Fruit fly (Drosophila melanogaster) whole organism, embryonic: ENCODE measurements around the gene CG14340.

ENCODE experiments used
- Adf1 ChIP-seq: fragments of 200-800 bp; sonication (Bioruptor generic); IDR thresholded peaks from 2 replicates; pipeline ENCODE4 v1.3.6; 2022; ENCODE audit warnings: missing biosample characterization, missing genetic modification characterization
- Aef1 ChIP-seq: fragments of 200-800 bp; sonication (Bioruptor generic); IDR thresholded peaks from 3 replicates; pipeline ENCODE4 v1.3.6; 2022; ENCODE audit warnings: missing biosample characterization, missing genetic modification characterization
- Awh ChIP-seq: fragments of 200-800 bp; sonication (Bioruptor generic); IDR thresholded peaks from 2 replicates; pipeline ENCODE4, ENCODE4 v1.3.6; 2022; ENCODE audit warnings: missing biosample characterization, missing genetic modification characterization
- Blimp-1 ChIP-seq: fragments of 200-800 bp; sonication (Bioruptor generic); optimal IDR thresholded peaks from 3 replicates; lab custom pipeline; 2018; ENCODE audit warnings: missing biosample characterization, missing genetic modification characterization, mild to moderate bottlenecking, moderate library complexity, missing genetic modification reagents
- C15 ChIP-seq: fragments of 200-800 bp; sonication (Bioruptor generic); IDR thresholded peaks from 3 replicates; pipeline ENCODE4 v1.3.6; 2022; ENCODE audit warnings: missing biosample characterization, missing genetic modification characterization
- CG11247 ChIP-seq: fragments of 200-800 bp; sonication (Bioruptor generic); IDR thresholded peaks from 2 replicates; pipeline ENCODE4 v1.3.6; 2022; ENCODE audit warnings: missing biosample characterization, missing genetic modification characterization
- CG12219 ChIP-seq: fragments of 200-800 bp; sonication (Bioruptor generic); optimal IDR thresholded peaks from 3 replicates; lab custom pipeline; 2018; ENCODE audit warnings: missing biosample characterization, mild to moderate bottlenecking, missing genetic modification characterization
- CG12236 ChIP-seq: fragments of 200-800 bp; sonication (Bioruptor generic); optimal IDR thresholded peaks from 2 replicates; lab custom pipeline; 2016; ENCODE audit warnings: missing biosample characterization, missing genetic modification characterization
- CG13424 ChIP-seq: fragments of 200-800 bp; sonication (Bioruptor generic); optimal IDR thresholded peaks from 2 replicates; lab custom pipeline; 2019; ENCODE audit warnings: missing biosample characterization, mild to moderate bottlenecking, missing genetic modification characterization, moderate library complexity
- CG14710 ChIP-seq: fragments of 200-800 bp; sonication (Bioruptor generic); optimal IDR thresholded peaks from 3 replicates; lab custom pipeline; 2019; ENCODE audit warnings: missing biosample characterization, mild to moderate bottlenecking, missing genetic modification characterization, moderate library complexity
- CG15514 ChIP-seq: fragments of 200-800 bp; sonication (Bioruptor generic); optimal IDR thresholded peaks from 3 replicates; lab custom pipeline; 2017; ENCODE audit warnings: missing biosample characterization, missing genetic modification characterization, mild to moderate bottlenecking, moderate library complexity, missing genetic modification reagents
- CG1602 ChIP-seq: fragments of 200-800 bp; sonication (Bioruptor generic); optimal IDR thresholded peaks from 3 replicates; lab custom pipeline; 2016; ENCODE audit warnings: missing biosample characterization, missing genetic modification characterization
- CG1647 ChIP-seq: fragments of 200-800 bp; sonication (Bioruptor generic); optimal IDR thresholded peaks from 3 replicates; lab custom pipeline; 2016; ENCODE audit warnings: missing biosample characterization, missing genetic modification characterization
- CG16779 ChIP-seq: fragments of 200-800 bp; sonication (Bioruptor generic); IDR thresholded peaks from 2 replicates; pipeline ENCODE4 v1.3.6; 2022; ENCODE audit warnings: missing biosample characterization, missing genetic modification characterization
- CG17612 ChIP-seq: fragments of 200-800 bp; sonication (Bioruptor generic); IDR thresholded peaks from 2 replicates; pipeline ENCODE4 v1.3.6; 2022; ENCODE audit warnings: missing biosample characterization, missing genetic modification characterization
- CG2129 ChIP-seq: fragments of 200-800 bp; sonication (Bioruptor generic); IDR thresholded peaks from 2 replicates; pipeline ENCODE4 v1.3.6; 2022; ENCODE audit warnings: missing biosample characterization, missing genetic modification characterization; ENCODE audit not compliant: partially characterized antibody
- CG4282 ChIP-seq: fragments of 200-800 bp; sonication (Bioruptor generic); optimal IDR thresholded peaks from 2 replicates; lab custom pipeline; 2016; ENCODE audit warnings: missing biosample characterization, missing genetic modification characterization
- CG6654 ChIP-seq: fragments of 200-800 bp; sonication (Bioruptor generic); optimal IDR thresholded peaks from 2 replicates; lab custom pipeline; 2017; ENCODE audit warnings: missing biosample characterization, mild to moderate bottlenecking, missing genetic modification characterization
- CG6854 ChIP-seq: fragments of 200-800 bp; sonication (Bioruptor generic); optimal IDR thresholded peaks from 3 replicates; lab custom pipeline; 2017; ENCODE audit warnings: missing biosample characterization, mild to moderate bottlenecking, missing genetic modification characterization
- CG7745 ChIP-seq: fragments of 200-800 bp; sonication (Bioruptor generic); optimal IDR thresholded peaks from 2 replicates; lab custom pipeline; 2018; ENCODE audit warnings: missing biosample characterization, mild to moderate bottlenecking, missing genetic modification characterization, moderate library complexity
- CG7786 ChIP-seq: fragments of 200-800 bp; sonication (Bioruptor generic); optimal IDR thresholded peaks from 2 replicates; lab custom pipeline; 2016; ENCODE audit warnings: missing biosample characterization, missing genetic modification characterization
- CG8281 ChIP-seq: fragments of 200-800 bp; sonication (Bioruptor generic); optimal IDR thresholded peaks from 2 replicates; lab custom pipeline; 2018; ENCODE audit warnings: missing biosample characterization, mild to moderate bottlenecking, missing genetic modification characterization, moderate library complexity
- CG8290 ChIP-seq, 3 experiments: fragments of 200-800 bp; sonication (Bioruptor generic); optimal IDR thresholded peaks; 2 replicates each; lab custom pipeline; 2016 to 2019; ENCODE audit warnings: missing biosample characterization in 3 of 3, missing genetic modification characterization in 3 of 3, mild to moderate bottlenecking in 2 of 3, moderate library complexity in 1 of 3
- CG8359 ChIP-seq: fragments of 200-800 bp; sonication (Bioruptor generic); optimal IDR thresholded peaks from 2 replicates; lab custom pipeline; 2017; ENCODE audit warnings: missing biosample characterization, mild to moderate bottlenecking, missing genetic modification characterization, borderline replicate concordance
- CG9727 ChIP-seq: fragments of 200-800 bp; sonication (Bioruptor generic); optimal IDR thresholded peaks from 3 replicates; lab custom pipeline; 2017; ENCODE audit warnings: missing biosample characterization, mild to moderate bottlenecking, missing genetic modification characterization
- Chrac-16 ChIP-seq: fragments of 200-800 bp; sonication (Bioruptor generic); optimal IDR thresholded peaks from 3 replicates; lab custom pipeline; 2016; ENCODE audit warnings: missing biosample characterization, missing genetic modification characterization
- Jarid2 ChIP-seq: fragments of 200-800 bp; sonication (Bioruptor generic); optimal IDR thresholded peaks from 3 replicates; lab custom pipeline; 2017; ENCODE audit warnings: mild to moderate bottlenecking, missing biosample characterization, missing genetic modification reagents, missing genetic modification characterization
- MTF-1 ChIP-seq: fragments of 200-800 bp; sonication (Bioruptor generic); optimal IDR thresholded peaks from 2 replicates; lab custom pipeline; 2018; ENCODE audit warnings: missing biosample characterization, mild to moderate bottlenecking, missing genetic modification characterization, borderline replicate concordance
- Med ChIP-seq: fragments of 200-800 bp; sonication (Bioruptor generic); peaks from one replicate; lab custom pipeline; 2016; ENCODE audit warnings: missing biosample characterization, missing genetic modification characterization, mild to moderate bottlenecking, inconsistent platforms, moderate library complexity
- Myb ChIP-seq: fragments of 200-800 bp; sonication (Bioruptor generic); optimal IDR thresholded peaks from 2 replicates; lab custom pipeline; 2016; ENCODE audit warnings: missing biosample characterization, missing genetic modification characterization
- NC2β ChIP-seq: fragments of 200-800 bp; sonication (Bioruptor generic); optimal IDR thresholded peaks from 2 replicates; lab custom pipeline; 2016; ENCODE audit warnings: missing biosample characterization, missing genetic modification characterization
- NfI ChIP-seq: fragments of 200-800 bp; sonication (Bioruptor generic); optimal IDR thresholded peaks from 3 replicates; lab custom pipeline; 2018; ENCODE audit warnings: missing biosample characterization, mild to moderate bottlenecking, missing genetic modification characterization, moderate library complexity
- Optix ChIP-seq: fragments of 200-800 bp; sonication (Bioruptor generic); IDR thresholded peaks from 3 replicates; pipeline ENCODE4 v1.3.6; 2022; ENCODE audit warnings: missing biosample characterization, missing genetic modification characterization
- Poxn ChIP-seq: fragments of 200-800 bp; sonication (Bioruptor generic); IDR thresholded peaks from 2 replicates; pipeline ENCODE4 v1.3.6; 2022; ENCODE audit warnings: missing biosample characterization, missing genetic modification characterization
- Sox100B ChIP-seq: fragments of 200-800 bp; sonication (Bioruptor generic); optimal IDR thresholded peaks from 3 replicates; lab custom pipeline; 2018; ENCODE audit warnings: missing biosample characterization, mild to moderate bottlenecking, missing genetic modification characterization
- Xbp1 ChIP-seq: fragments of 200-800 bp; sonication (Bioruptor generic); optimal IDR thresholded peaks from 3 replicates; lab custom pipeline; 2016; ENCODE audit warnings: missing biosample characterization, mild to moderate bottlenecking, missing genetic modification characterization
- aop ChIP-seq: fragments of 200-800 bp; sonication (Bioruptor generic); IDR thresholded peaks from 2 replicates; pipeline ENCODE4 v1.3.6; 2022; ENCODE audit warnings: missing biosample characterization, missing genetic modification characterization
- bowl ChIP-seq: fragments of 200-800 bp; sonication (Bioruptor generic); IDR thresholded peaks from 2 replicates; pipeline ENCODE4 v1.3.6; 2022; ENCODE audit warnings: missing biosample characterization, missing genetic modification characterization
- chn ChIP-seq: fragments of 200-800 bp; sonication (Bioruptor generic); optimal IDR thresholded peaks from 2 replicates; lab custom pipeline; 2016; ENCODE audit warnings: missing biosample characterization, missing genetic modification characterization
- esg ChIP-seq: fragments of 200-800 bp; sonication (Bioruptor generic); conservative IDR thresholded peaks from 2 replicates; pipeline ENCODE4 v1.3.6; 2022; ENCODE audit warnings: missing biosample characterization, missing genetic modification characterization
- eve ChIP-seq, 2 experiments: fragments of >200 bp; optimal IDR thresholded peaks; 2 replicates each; lab custom pipeline; 2017; ENCODE audit warnings: missing biosample characterization in 2 of 2, missing genetic modification characterization in 2 of 2
- gce ChIP-seq: fragments of 200-800 bp; sonication (Bioruptor generic); IDR thresholded peaks from 3 replicates; pipeline ENCODE4 v1.3.6; 2022; ENCODE audit warnings: missing biosample characterization, missing genetic modification characterization
- hth ChIP-seq: fragments of >200 bp; optimal IDR thresholded peaks from 2 replicates; lab custom pipeline; 2017; ENCODE audit warnings: inconsistent platforms
- klu ChIP-seq: fragments of 200-800 bp; sonication (Bioruptor generic); IDR thresholded peaks from 2 replicates; pipeline ENCODE4 v1.3.6; 2022; ENCODE audit warnings: missing biosample characterization, missing genetic modification characterization
- lmd ChIP-seq: fragments of 200-800 bp; sonication (Bioruptor generic); IDR thresholded peaks from 2 replicates; pipeline ENCODE4 v1.3.6; 2022; ENCODE audit warnings: missing biosample characterization, missing genetic modification characterization
- pnt ChIP-seq: fragments of 200-800 bp; sonication (Bioruptor generic); optimal IDR thresholded peaks from 3 replicates; lab custom pipeline; 2016; ENCODE audit warnings: missing biosample characterization, missing genetic modification characterization
- pum ChIP-seq: fragments of 200-800 bp; sonication (Bioruptor generic); optimal IDR thresholded peaks from 2 replicates; lab custom pipeline; 2016; ENCODE audit warnings: missing biosample characterization, missing genetic modification characterization
- sc ChIP-seq, 3 experiments: fragments of >200 bp in 2 of 3; fragments of 200-800 bp in 1 of 3; sonication (Bioruptor generic) in 1 of 3; optimal IDR thresholded peaks; 2 replicates in 2 of 3; 3 replicates in 1 of 3; lab custom pipeline; 2017; ENCODE audit warnings: mild to moderate bottlenecking in 1 of 3, missing biosample characterization in 1 of 3, missing genetic modification characterization in 1 of 3, missing genetic modification reagents in 1 of 3
- sd ChIP-seq: fragments of 200-800 bp; sonication (Bioruptor generic); optimal IDR thresholded peaks from 3 replicates; lab custom pipeline; 2018; ENCODE audit warnings: missing biosample characterization, mild to moderate bottlenecking, missing genetic modification characterization, moderate library complexity
- sim ChIP-seq: fragments of 200-800 bp; sonication (Bioruptor generic); IDR thresholded peaks from 2 replicates; pipeline ENCODE4 v1.3.6; 2022; ENCODE audit warnings: missing biosample characterization, missing genetic modification characterization

CG14340 gene

DNA sequence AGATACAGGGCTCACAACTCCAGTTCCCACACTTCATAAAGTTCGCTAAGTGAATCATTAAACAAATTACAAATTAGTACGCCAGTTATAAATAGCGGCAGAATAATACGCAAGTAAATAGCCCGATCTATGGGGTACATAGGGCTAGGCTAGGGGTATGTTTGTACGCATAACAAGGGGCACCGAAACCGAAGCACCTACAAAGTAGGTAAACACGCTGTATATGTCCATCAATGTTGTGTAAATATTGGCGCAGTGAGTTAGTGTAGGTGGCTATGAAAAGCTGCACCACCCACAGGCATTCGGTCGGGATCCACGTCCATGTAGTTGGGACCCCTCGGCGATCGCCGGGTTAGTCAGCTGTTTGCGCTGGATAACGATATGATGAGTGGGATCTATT is 40.6 kb upstream of the CG14340 start (continued):
- TF ChIP-seq CG13424 (tag; lab: Kevin White, UChicago): peak; percentile 86
- peak; percentile 70 for TF ChIP-seq CG17612
- TF ChIP-seq Xbp1 (GFP tag; lab: Kevin White, UChicago): peak; percentile 65
- TF ChIP-seq bowl (GFP tag; lab: Robert Waterston, UW): peak; percentile 78
- no peak for TF ChIP-seq eve (GFP tag; optimal IDR thresholded peaks at IDR 0.05; lab: Kevin White, UChicago)
- TF ChIP-seq CG12219: peak; percentile 93
- TF ChIP-seq CG16779 (GFP tag; lab: Robert Waterston, UW): peak; percentile 82
- peak; percentile 98 for TF ChIP-seq MTF-1 (GFP tag; lab: Kevin White, UChicago)
- TF ChIP-seq Blimp-1 (GFP tag; lab: Kevin White, UChicago): peak; percentile 95
- peak; percentile 72 for TF ChIP-seq sd (tag; lab: Kevin White, UChicago)
- TF ChIP-seq Sox100B: peak; percentile 94
- TF ChIP-seq CG4282: peak; percentile 89
- TF ChIP-seq CG2129 (GFP tag; lab: Robert Waterston, UW): no peak
- TF ChIP-seq lmd: peak; percentile 56
- TF ChIP-seq aop (GFP tag; lab: Robert Waterston, UW): peak; percentile 78; the same call in 1 of the 2 replicates
- TF ChIP-seq CG6854 (GFP tag; lab: Kevin White, UChicago): peak; percentile 88
- TF ChIP-seq Jarid2 (GFP tag; lab: Kevin White, UChicago): peak; percentile 84
- peak; percentile 67 for TF ChIP-seq Adf1 (GFP tag; lab: Robert Waterston, UW)
- peak; percentile 43; the same call in 2 of the 3 replicates for TF ChIP-seq Aef1 (GFP tag; lab: Robert Waterston, UW)
- peak; percentile 87 for TF ChIP-seq CG15514 (GFP tag; lab: Kevin White, UChicago)
- TF ChIP-seq Awh: peak; percentile 98
- peak; percentile 99 for TF ChIP-seq Med (GFP tag; lab: Kevin White, UChicago)
- peak; percentile 87 for TF ChIP-seq CG7786 (GFP tag; lab: Kevin White, UChicago)
- TF ChIP-seq Optix (GFP tag; lab: Robert Waterston, UW): peak; percentile 84
- peak; percentile 95 for TF ChIP-seq NC2β
- TF ChIP-seq CG8359 (GFP tag; lab: Kevin White, UChicago): peak; percentile 90
- peak; percentile 85 for TF ChIP-seq pum (GFP tag; lab: Kevin White, UChicago)
- TF ChIP-seq sc (optimal IDR thresholded peaks at IDR 0.05; lab: Kevin White, UChicago): no peak
- TF ChIP-seq sc (GFP tag; optimal IDR thresholded peaks at IDR 0.05; lab: Kevin White, UChicago): peak; percentile 98
- TF ChIP-seq CG8281 (tag; lab: Kevin White, UChicago): peak; percentile 86
- TF ChIP-seq sim: peak; percentile 95
- peak; percentile 74 for TF ChIP-seq CG6654 (GFP tag; lab: Kevin White, UChicago)
- peak; percentile 95 for TF ChIP-seq CG8290 (GFP tag; optimal IDR thresholded peaks at IDR 0.05; lab: Kevin White, UChicago)
- peak; percentile 97 to 98 for TF ChIP-seq CG8290 (tag; optimal IDR thresholded peaks at IDR 0.05; lab: Kevin White, UChicago)
- peak; percentile 87 for TF ChIP-seq pnt
- TF ChIP-seq CG11247 (GFP tag; lab: Robert Waterston, UW): peak; percentile 91
- TF ChIP-seq CG1602 (GFP tag; lab: Kevin White, UChicago): peak; percentile 83
- TF ChIP-seq NfI: peak; percentile 80
- 0 out of 2 replicates have a peak, but pooled peaks have one; percentile 46 for TF ChIP-seq Poxn (GFP tag; lab: Robert Waterston, UW)
- peak; percentile 94 for TF ChIP-seq CG1647 (GFP tag; lab: Kevin White, UChicago)
- TF ChIP-seq C15 (GFP tag; lab: Robert Waterston, UW): peak; percentile 71; the same call in 2 of the 3 replicates
- peak; percentile 30 for TF ChIP-seq Chrac-16 (GFP tag; lab: Kevin White, UChicago)
- TF ChIP-seq CG7745 (tag; lab: Kevin White, UChicago): peak; percentile 90
- peak; percentile 83 for TF ChIP-seq chn
- TF ChIP-seq CG9727 (GFP tag; lab: Kevin White, UChicago): peak; percentile 95
- TF ChIP-seq gce (GFP tag; lab: Robert Waterston, UW): peak; percentile 94
- TF ChIP-seq klu (GFP tag; lab: Robert Waterston, UW): peak; percentile 76
- peak; percentile 98 for TF ChIP-seq CG12236 (GFP tag; lab: Kevin White, UChicago)
- peak; percentile 32; the same call in 1 of the 2 replicates for TF ChIP-seq esg (GFP tag; lab: Robert Waterston, UW)
- peak; percentile 91 for TF ChIP-seq CG14710
- TF ChIP-seq hth: no peak
- TF ChIP-seq Myb (GFP tag; lab: Kevin White, UChicago): peak; percentile 70
